Worm (Caenorhabditis elegans) whole organism, early embryonic: Measurements from ENCODE around the gene Y39A1A.17.

Source experiments
- ama-1 ChIP-seq: fragments of 150-350 bp; optimal IDR thresholded peaks from 2 replicates; lab custom pipeline; 2014
- flt-1 ChIP-seq: fragments of 200-800 bp; sonication (Bioruptor generic); IDR thresholded peaks from 2 replicates; pipeline ENCODE4 v1.3.6; 2022; ENCODE audit warnings: missing genetic modification characterization, missing compliant biosample characterization

DNA sequence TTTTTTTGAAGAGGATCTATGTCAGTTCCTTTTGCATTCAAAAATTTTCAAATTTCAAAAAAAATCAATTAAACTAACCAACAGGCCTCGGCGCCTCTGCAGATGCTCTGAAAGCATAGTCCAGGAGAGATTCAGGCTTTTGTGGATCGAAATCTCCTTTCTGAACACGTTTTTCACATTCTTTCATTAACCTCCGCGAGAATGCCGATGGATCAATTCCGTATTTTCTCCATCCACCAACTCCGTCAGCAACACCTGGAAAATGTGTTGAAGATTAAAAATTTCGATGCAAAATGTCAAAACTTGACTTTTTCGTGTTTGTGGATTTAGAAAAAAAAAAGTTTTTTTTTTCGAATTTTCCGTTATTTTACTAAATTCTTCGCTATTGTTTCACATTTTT lies 23.6 kb upstream of the Y39A1A.17 start:
- no peak for TF ChIP-seq flt-1 (GFP tag; lab: Robert Waterston, UW)
- TF ChIP-seq ama-1 (lab: Kevin White, UChicago), result no peak
